Worm (Caenorhabditis elegans): ENCODE measurements around the gene moc-5.

- no peak for TF ChIP-seq Y22D7AL.16 (tag; optimal IDR thresholded peaks at IDR 0.05)
- no peak for TF ChIP-seq pag-3 (tag; optimal IDR thresholded peaks at IDR 0.05; ENCODE audit: borderline replicate concordance)
- no peak for TF ChIP-seq tbx-2 (tag; optimal IDR thresholded peaks at IDR 0.05)
- no peak for TF ChIP-seq ceh-31 (tag; optimal IDR thresholded peaks at IDR 0.05)
- peak; percentile 35 for TF ChIP-seq elt-2 (tag; optimal IDR thresholded peaks at IDR 0.05)
- no peak for TF ChIP-seq unc-42 (tag; optimal IDR thresholded peaks at IDR 0.05)
- no peak for TF ChIP-seq sox-2 (GFP tag; IDR thresholded peaks at IDR 0.05)
- TF ChIP-seq ama-1 (optimal IDR thresholded peaks at IDR 0.05): no peak
- TF ChIP-seq hlh-13 (GFP tag; optimal IDR thresholded peaks at IDR 0.05): no peak
Observed at ce11 chrX:9560931-9561330, 4.8 kb downstream of the moc-5 start.
